Fruit fly (Drosophila melanogaster) whole organism, pupa: ENCODE measurements around the gene sle.

Experiments
- CG10348 ChIP-seq: fragments of 200-800 bp; sonication (Bioruptor generic); IDR thresholded peaks from 2 replicates; pipeline ENCODE4 v1.3.6; 2022; ENCODE audit warnings: missing biosample characterization, missing genetic modification characterization
- CG14655 ChIP-seq: fragments of 200-800 bp; sonication (Bioruptor generic); optimal IDR thresholded peaks from 3 replicates; lab custom pipeline; 2017; ENCODE audit warnings: mild to moderate bottlenecking, missing biosample characterization, missing genetic modification reagents, missing genetic modification characterization
- CG15710 ChIP-seq: fragments of 200-800 bp; sonication (Bioruptor generic); optimal IDR thresholded peaks from 2 replicates; lab custom pipeline; 2018; ENCODE audit warnings: missing biosample characterization, mild to moderate bottlenecking, missing genetic modification characterization, moderate library complexity
- CG8159 ChIP-seq: fragments of 200-800 bp; sonication (Bioruptor generic); optimal IDR thresholded peaks from 3 replicates; lab custom pipeline; 2018; ENCODE audit warnings: missing biosample characterization, mild to moderate bottlenecking, missing genetic modification characterization, moderate library complexity
- D1 ChIP-seq: fragments of 200-800 bp; sonication (Bioruptor generic); optimal IDR thresholded peaks from 2 replicates; lab custom pipeline; 2018; ENCODE audit warnings: missing biosample characterization, mild to moderate bottlenecking, missing genetic modification characterization, moderate library complexity
- EcR ChIP-seq: fragments of 200-800 bp; sonication (Bioruptor generic); optimal IDR thresholded peaks from 3 replicates; lab custom pipeline; 2019; ENCODE audit warnings: missing biosample characterization, missing genetic modification characterization, mild to moderate bottlenecking, moderate library complexity, missing genetic modification reagents
- Pif1A ChIP-seq: fragments of 200-800 bp; sonication (Bioruptor generic); optimal IDR thresholded peaks from 3 replicates; lab custom pipeline; 2016; ENCODE audit warnings: missing biosample characterization, missing genetic modification characterization
- fd96Ca ChIP-seq: fragments of 200-800 bp; sonication (Bioruptor generic); IDR thresholded peaks from 3 replicates; pipeline ENCODE4 v1.3.6; 2022; ENCODE audit warnings: missing biosample characterization, missing genetic modification characterization

DNA sequence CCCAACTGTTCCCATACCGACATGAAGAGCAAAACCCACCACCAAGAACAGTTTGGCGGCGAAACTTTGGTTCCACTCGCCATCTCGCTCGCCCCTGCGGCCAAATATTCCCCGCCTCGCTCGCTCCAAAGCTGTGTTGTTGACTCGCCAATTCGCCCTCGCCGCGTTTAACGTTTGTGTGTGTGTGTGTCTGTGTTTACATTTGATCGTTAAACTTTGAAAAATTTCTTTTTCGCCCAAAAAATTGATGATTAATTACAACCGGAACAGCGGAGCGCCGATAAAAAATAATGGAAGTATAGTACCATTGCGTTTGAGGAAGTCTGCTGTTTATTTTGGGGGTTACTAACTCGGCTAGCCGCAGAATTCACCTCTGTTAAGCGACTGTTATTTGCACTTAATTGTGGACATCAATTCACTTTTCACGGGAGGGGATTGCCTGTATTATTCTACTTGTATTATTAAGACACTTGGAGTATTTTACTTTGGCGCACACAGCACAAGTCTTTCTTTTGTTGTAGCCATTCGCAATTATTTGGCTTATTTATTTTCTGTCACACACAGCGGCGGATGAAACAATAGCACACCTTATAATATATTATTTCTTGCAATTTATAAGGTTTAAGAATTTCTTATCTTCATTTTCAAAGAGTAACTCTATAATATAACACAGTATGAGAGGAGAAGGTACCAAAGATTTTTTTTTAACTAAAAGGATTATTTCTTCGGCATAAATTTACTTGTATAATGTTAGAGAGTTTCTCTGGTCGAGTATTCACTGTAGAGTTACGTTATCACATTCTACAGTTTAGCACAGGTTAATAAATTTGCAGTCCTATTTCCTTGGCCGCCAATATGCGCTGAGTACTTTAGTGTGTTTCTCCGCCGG lies 18.1 kb downstream of the sle start:
- TF ChIP-seq CG8159 (tag; lab: Kevin White, UChicago): peak; percentile 71
- TF ChIP-seq CG15710 (tag; lab: Kevin White, UChicago): peak; percentile 73
- TF ChIP-seq CG10348 (GFP tag; lab: Robert Waterston, UW): no peak
- peak; percentile 61 for TF ChIP-seq Pif1A (GFP tag; lab: Kevin White, UChicago)
- peak; percentile 55 for TF ChIP-seq EcR (GFP tag; lab: Kevin White, UChicago)
- TF ChIP-seq CG14655: peak; percentile 83
- TF ChIP-seq fd96Ca (GFP tag; lab: Robert Waterston, UW): no peak
- TF ChIP-seq D1 (tag; lab: Kevin White, UChicago): peak; percentile 39
